Fruit fly (Drosophila melanogaster) whole organism, pupa: ENCODE data around the gene pch2.

Experiments
- CG15710 ChIP-seq: fragments of 200-800 bp; sonication (Bioruptor generic); optimal IDR thresholded peaks from 2 replicates; lab custom pipeline; 2018; ENCODE audit warnings: missing biosample characterization, mild to moderate bottlenecking, missing genetic modification characterization, moderate library complexity
- D1 ChIP-seq: fragments of 200-800 bp; sonication (Bioruptor generic); optimal IDR thresholded peaks from 2 replicates; lab custom pipeline; 2018; ENCODE audit warnings: missing biosample characterization, mild to moderate bottlenecking, missing genetic modification characterization, moderate library complexity

DNA sequence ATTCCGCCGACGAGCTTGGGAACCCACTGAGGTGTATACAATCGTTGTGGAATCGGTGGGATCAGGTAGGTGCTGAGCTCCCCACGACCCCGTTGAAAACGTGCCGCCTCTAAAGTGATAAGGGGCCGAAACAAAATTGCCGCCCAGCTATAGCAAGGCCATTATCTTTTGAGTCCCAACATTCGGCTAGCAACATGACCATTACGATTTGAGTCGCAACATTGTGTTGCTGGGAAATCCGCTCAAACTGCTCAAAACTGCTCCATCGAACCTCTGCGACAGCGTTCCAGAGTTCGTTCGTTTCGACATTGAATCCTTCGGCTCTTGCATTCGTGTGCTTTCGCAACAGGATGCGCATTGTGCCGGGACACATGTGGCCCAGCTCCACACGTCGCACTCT lies 32.7 kb downstream of the pch2 start, which contains the start of gene CG11741:
- TF ChIP-seq D1 (tag; lab: Kevin White, UChicago) (no peak), CG15710 (tag; lab: Kevin White, UChicago) (no peak)
